Worm (Caenorhabditis elegans) whole organism, late embryonic: ENCODE measurements around the gene gpdh-2.

Source experiments
- ceh-48 ChIP-seq: sonication (generic microtip); optimal IDR thresholded peaks from 2 replicates; lab custom pipeline; 2016; ENCODE audit warnings: missing genetic modification characterization, inconsistent platforms, missing compliant biosample characterization
- eyg-1 ChIP-seq: sonication (generic microtip); optimal IDR thresholded peaks from 2 replicates; lab custom pipeline; 2016; ENCODE audit warnings: missing genotype, missing genetic modification characterization, missing compliant biosample characterization
- hlh-30 ChIP-seq: sonication (generic microtip); optimal IDR thresholded peaks from 2 replicates; lab custom pipeline; 2017; ENCODE audit warnings: antibody characterized with exemption, missing genetic modification characterization, missing compliant biosample characterization; ENCODE audit not compliant: insufficient read depth
- hlh-6 ChIP-seq: sonication (generic microtip); optimal IDR thresholded peaks from 2 replicates; lab custom pipeline; 2016; ENCODE audit warnings: missing genotype, missing genetic modification characterization, missing compliant biosample characterization

gpdh-2 gene

ce11 chrIII:9806968-9807559 lies 51.9 kb downstream of the gpdh-2 start, which contains the start of gene ZK632.4:
Gene ZK632.4, minus strand, starts transcription at chrIII:9807454.
- TF ChIP-seq hlh-30 (tag; lab: Kevin White, UChicago) (no peak), hlh-6 (tag; lab: Kevin White, UChicago) (no peak)

- TF ChIP-seq ceh-48 (tag; lab: Kevin White, UChicago) (peak; percentile 13), eyg-1 (tag; lab: Kevin White, UChicago) (no peak)
These were observed 53.9 kb downstream of the gpdh-2 start, which contains the start of gene riok-3 for ce11 chrIII:9804997-9805610. Gene riok-3, minus strand, starts transcription at chrIII:9805011.
